Worm (Caenorhabditis elegans): ENCODE results near the gene cdkl-1.
A peak's percentile ranks its signal among the peaks of the same experiment; 100 is the strongest.

Gene cdkl-1

DNA sequence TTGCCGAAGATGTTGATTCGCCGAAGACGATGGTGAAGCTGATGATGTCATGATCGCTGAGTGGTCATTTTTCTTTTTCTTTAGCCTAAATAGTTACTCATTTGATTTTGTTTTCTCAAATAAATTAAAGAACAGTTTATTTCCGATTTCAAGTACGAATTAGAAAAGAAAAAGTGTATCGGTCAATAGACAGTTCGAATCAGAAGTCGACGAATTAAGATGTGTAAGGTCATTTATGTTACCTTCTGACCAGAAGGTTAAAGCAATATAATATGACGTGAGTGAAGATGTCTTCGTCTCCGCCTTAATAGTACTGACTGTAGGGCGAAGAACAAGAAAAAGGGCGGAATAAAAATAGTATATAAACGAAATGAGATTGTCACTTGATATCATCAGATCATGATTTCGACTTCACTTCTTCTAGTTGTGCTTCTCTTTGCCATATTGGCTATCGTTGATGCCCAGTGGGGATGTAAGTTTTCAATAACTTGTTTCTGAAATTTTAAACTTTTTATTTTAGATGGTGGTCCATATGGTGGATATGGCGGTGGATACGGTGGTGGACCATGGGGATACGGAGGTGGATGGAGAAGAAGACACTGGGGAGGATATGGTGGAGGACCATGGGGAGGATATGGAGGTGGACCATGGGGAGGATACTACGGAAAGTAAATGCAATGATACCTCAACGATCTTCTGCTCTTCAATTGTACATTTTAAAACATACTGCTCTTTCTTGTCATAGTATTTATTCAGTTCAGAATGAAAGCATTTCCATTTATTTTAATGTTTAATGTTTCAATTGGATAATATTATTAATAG, 48.5 kb downstream of the cdkl-1 start, which contains the start of the genes T19C4.24 and nlp-33 (continued):
- TF ChIP-seq hlh-11 (tag; optimal IDR thresholded peaks at IDR 0.05) (no peak), lir-3 (tag; optimal IDR thresholded peaks at IDR 0.05) (no peak), madf-9 (GFP tag; conservative IDR thresholded peaks at IDR 0.05) (0 out of 2 replicates have a peak, but pooled peaks have one; percentile 4), tra-1 (GFP tag; IDR thresholded peaks at IDR 0.05) (no peak), mdl-1 (tag; optimal IDR thresholded peaks at IDR 0.05) (no peak), dmd-9 (GFP tag; IDR thresholded peaks at IDR 0.05) (no peak), dmd-6 (GFP tag; IDR thresholded peaks at IDR 0.05) (no peak), ztf-7 (tag; optimal IDR thresholded peaks at IDR 0.05) (no peak), nhr-42 (GFP tag; IDR thresholded peaks at IDR 0.05) (no peak), unc-130 (GFP tag; optimal IDR thresholded peaks at IDR 0.05) (no peak), lim-7 (GFP tag; IDR thresholded peaks at IDR 0.05) (no peak), ces-1 (GFP tag; optimal IDR thresholded peaks at IDR 0.05) (no peak), Y75B8A.6 (GFP tag; IDR thresholded peaks at IDR 0.05) (no peak), F37D6.2 (tag; optimal IDR thresholded peaks at IDR 0.05) (no peak), unc-62 (GFP tag; optimal IDR thresholded peaks at IDR 0.05 in 1 of 2) (peak in 1 of 2 experiments; percentile 97), unc-62 (tag; optimal IDR thresholded peaks at IDR 0.05) (no peak), hlh-30 (tag; optimal IDR thresholded peaks at IDR 0.05; ENCODE audit: insufficient read depth) (peak; percentile 49), T20F7.1 (GFP tag; optimal IDR thresholded peaks at IDR 0.05) (no peak), daf-19 (GFP tag; conservative IDR thresholded peaks at IDR 0.05) (no peak), ztf-11 (tag; optimal IDR thresholded peaks at IDR 0.05) (no peak), mes-2 (tag; optimal IDR thresholded peaks at IDR 0.05; ENCODE audit: poor library complexity, severe bottlenecking) (no peak), Y105C5A.15 (GFP tag; IDR thresholded peaks at IDR 0.05) (no peak), lsy-2 (tag; optimal IDR thresholded peaks at IDR 0.05) (no peak), ZK546.5 (tag; optimal IDR thresholded peaks at IDR 0.05) (no peak), nhr-11 (tag; optimal IDR thresholded peaks at IDR 0.05) (no peak), egl-27 (tag; optimal IDR thresholded peaks at IDR 0.05) (no peak), cey-2 (tag; optimal IDR thresholded peaks at IDR 0.05; ENCODE audit: borderline replicate concordance, insufficient read depth) (no peak), hmg-1.1 (GFP tag; IDR thresholded peaks at IDR 0.05) (no peak), arid-1 (GFP tag; conservative IDR thresholded peaks at IDR 0.05) (no peak), ceh-44 (GFP tag; IDR thresholded peaks at IDR 0.05) (no peak), pha-4 (GFP tag; IDR thresholded peaks at IDR 0.05) (no peak), pha-4 (tag; optimal IDR thresholded peaks at IDR 0.05) (no peak), lin-15B (tag; optimal IDR thresholded peaks at IDR 0.05) (no peak), mxl-2 (GFP tag; conservative IDR thresholded peaks at IDR 0.05) (0 out of 2 replicates have a peak, but pooled peaks have one; percentile 50)

DNA sequence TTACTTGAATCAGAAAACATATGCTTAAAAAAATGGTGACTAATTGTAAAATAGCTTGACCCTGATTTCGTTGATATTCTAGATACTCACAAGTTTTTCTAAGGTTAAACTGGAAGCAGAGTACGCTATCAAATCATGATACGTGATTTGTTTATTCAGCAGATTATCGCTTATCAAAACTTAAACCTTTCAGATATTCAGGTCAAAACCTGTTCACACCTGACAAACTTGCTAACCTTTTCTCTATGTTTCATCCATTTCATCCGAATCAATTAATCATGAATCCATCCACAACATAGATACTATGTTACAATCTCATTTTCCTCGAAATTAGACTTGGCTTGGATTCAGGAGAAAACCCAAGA, 49.1 kb downstream of the cdkl-1 start:
- TF ChIP-seq F44E2.7 (GFP tag; IDR thresholded peaks at IDR 0.05) (no peak), unc-62 (GFP tag; optimal IDR thresholded peaks at IDR 0.05 in 1 of 2) (peak in 1 of 2 experiments; percentile 27), unc-62 (tag; optimal IDR thresholded peaks at IDR 0.05) (no peak), cey-2 (tag; optimal IDR thresholded peaks at IDR 0.05; ENCODE audit: borderline replicate concordance, insufficient read depth) (peak; percentile 26), ama-1 (optimal IDR thresholded peaks at IDR 0.05) (peak; percentile 44), mxl-2 (GFP tag; conservative IDR thresholded peaks at IDR 0.05) (no peak), D1046.2 (GFP tag; IDR thresholded peaks at IDR 0.05) (no peak), ztf-7 (tag; optimal IDR thresholded peaks at IDR 0.05) (no peak), ctbp-1 (GFP tag; IDR thresholded peaks at IDR 0.05) (no peak), nhr-77 (tag; optimal IDR thresholded peaks at IDR 0.05) (no peak), nhr-28 (tag; optimal IDR thresholded peaks at IDR 0.05) (no peak), mep-1 (tag; optimal IDR thresholded peaks at IDR 0.05) (peak; percentile 62), php-3 (GFP tag; IDR thresholded peaks at IDR 0.05) (no peak), dmd-9 (GFP tag; IDR thresholded peaks at IDR 0.05) (no peak), lim-7 (GFP tag; IDR thresholded peaks at IDR 0.05) (no peak), nhr-25 (tag; optimal IDR thresholded peaks at IDR 0.05; ENCODE audit: borderline replicate concordance, insufficient read depth) (peak; percentile 62), zfp-3 (GFP tag; conservative IDR thresholded peaks at IDR 0.05) (peak; percentile 81; the same call in 1 of the 2 replicates), nhr-48 (tag; optimal IDR thresholded peaks at IDR 0.05) (peak; percentile 71), hlh-30 (tag; optimal IDR thresholded peaks at IDR 0.05; ENCODE audit: insufficient read depth) (peak; percentile 30), nhr-102 (tag; optimal IDR thresholded peaks at IDR 0.05) (peak; percentile 35), nhr-10 (tag; optimal IDR thresholded peaks at IDR 0.05) (no peak), aha-1 (tag) (peak; percentile 98), fos-1 (tag; optimal IDR thresholded peaks at IDR 0.05) (no peak), aly-2 (tag; optimal IDR thresholded peaks at IDR 0.05) (no peak)
